Fruit fly (Drosophila melanogaster) whole organism, wandering third instar larva: ENCODE measurements around the gene CG8100.

Source experiments
- Dfd ChIP-seq: fragments of >200 bp; optimal IDR thresholded peaks from 2 replicates; lab custom pipeline; 2017; ENCODE audit warnings: missing biosample characterization, missing genetic modification characterization
- Mio ChIP-seq: sonication (Bioruptor generic); optimal IDR thresholded peaks from 2 replicates; lab custom pipeline; 2016; ENCODE audit warnings: missing biosample characterization, missing genetic modification characterization
- jim ChIP-seq: fragments of 175-275, 200-325 bp; sonication (Bioruptor generic); optimal IDR thresholded peaks from 2 replicates; lab custom pipeline; 2016; ENCODE audit warnings: missing biosample characterization, mild to moderate bottlenecking, missing genetic modification characterization
- psq ChIP-seq: fragments of 200-800 bp; sonication (Bioruptor generic); optimal IDR thresholded peaks from 3 replicates; lab custom pipeline; 2017; ENCODE audit warnings: missing biosample characterization, mild to moderate bottlenecking, missing genetic modification characterization, moderate library complexity
- rgr ChIP-seq: fragments of 200-800 bp; sonication (Bioruptor generic); optimal IDR thresholded peaks from 3 replicates; lab custom pipeline; 2016; ENCODE audit warnings: missing biosample characterization, mild to moderate bottlenecking, missing genetic modification characterization
- sage ChIP-seq: fragments of 200-800 bp; sonication (Bioruptor generic); optimal IDR thresholded peaks from 2 replicates; lab custom pipeline; 2016; ENCODE audit warnings: missing biosample characterization, mild to moderate bottlenecking, missing genetic modification characterization
- usp ChIP-seq: fragments of >200 bp; optimal IDR thresholded peaks from 2 replicates; lab custom pipeline; 2017; ENCODE audit warnings: missing biosample characterization, missing genetic modification characterization

- TF ChIP-seq rgr (GFP tag; lab: Kevin White, UChicago) (no peak), psq (GFP tag; lab: Kevin White, UChicago) (no peak), Dfd (GFP tag; lab: Kevin White, UChicago) (peak; percentile 90), usp (no peak), sage (GFP tag; lab: Kevin White, UChicago) (no peak), Mio (GFP tag; lab: Kevin White, UChicago) (no peak), jim (GFP tag; lab: Kevin White, UChicago) (no peak)
Observed at dm6 chr3L:14125616-14126015, 42.2 kb downstream of the CG8100 start.
